Fruit fly (Drosophila melanogaster): ENCODE measurements around the gene His3.3B.

dm6 chrX:9155715-9156387, 618 bp downstream of the His3.3B start:
- TF ChIP-seq Ets21C (GFP tag; optimal IDR thresholded peaks at IDR 0.05) (no peak), CG4318 (GFP tag; optimal IDR thresholded peaks at IDR 0.05) (no peak), Sox14 (GFP tag; optimal IDR thresholded peaks at IDR 0.05) (peak; percentile 19), CG8319 (GFP tag; optimal IDR thresholded peaks at IDR 0.05) (no peak), CG6854 (GFP tag; optimal IDR thresholded peaks at IDR 0.05) (no peak), cyc (GFP tag; optimal IDR thresholded peaks at IDR 0.05) (no peak), achi (GFP tag; optimal IDR thresholded peaks at IDR 0.05) (peak; percentile 13), net (GFP tag; optimal IDR thresholded peaks at IDR 0.05) (no peak), dsx (GFP tag; optimal IDR thresholded peaks at IDR 0.05; ENCODE audit: poor library complexity, severe bottlenecking) (peak; percentile 43), svp (GFP tag) (peak; percentile 60), topi (GFP tag; optimal IDR thresholded peaks at IDR 0.05) (peak; percentile 22)
